Worm (Caenorhabditis elegans) whole organism, late embryonic: ENCODE results near the gene T05G5.1.

Experiments
- F13H6.1 ChIP-seq: sonication (generic microtip); optimal IDR thresholded peaks from 2 replicates; lab custom pipeline; 2016; ENCODE audit warnings: missing genetic modification characterization, missing compliant biosample characterization
- ceh-30 ChIP-seq: fragments of 150-350 bp; optimal IDR thresholded peaks from 2 replicates; lab custom pipeline; 2014; ENCODE audit warnings: missing biosample characterization, missing genetic modification characterization
- madf-2 ChIP-seq: sonication (generic microtip); optimal IDR thresholded peaks from 2 replicates; lab custom pipeline; 2017; ENCODE audit warnings: missing genetic modification characterization, missing compliant biosample characterization
- nhr-11 ChIP-seq: fragments of 150-350 bp; optimal IDR thresholded peaks from 2 replicates; lab custom pipeline; 2014; ENCODE audit warnings: missing biosample characterization, missing genetic modification characterization

- no peak for TF ChIP-seq madf-2 (tag; lab: Kevin White, UChicago)
- no peak for TF ChIP-seq F13H6.1 (tag; lab: Kevin White, UChicago)
- no peak for TF ChIP-seq nhr-11 (tag; lab: Kevin White, UChicago)
- TF ChIP-seq ceh-30 (tag; lab: Kevin White, UChicago): no peak
Observed at ce11 chrIII:9727439-9727838, 15.7 kb downstream of the T05G5.1 start, which contains the start of gene C07A9.12.
